Worm (Caenorhabditis elegans) whole organism, young adult: ENCODE measurements around the gene C03A7.2.

Source experiments
- F33H1.4 ChIP-seq: fragments of 200-800 bp; sonication (Bioruptor generic); IDR thresholded peaks from 2 replicates; pipeline ENCODE4 v1.3.6; 2022; ENCODE audit warnings: missing genetic modification reagents, missing genetic modification characterization, missing compliant biosample characterization
- F37B4.10 ChIP-seq: fragments of 200-800 bp; sonication (Bioruptor generic); IDR thresholded peaks from 2 replicates; pipeline ENCODE4 v1.3.6; 2022; ENCODE audit warnings: missing genetic modification characterization, missing compliant biosample characterization
- F57A8.1 ChIP-seq: fragments of 200-800 bp; sonication (Bioruptor generic); optimal IDR thresholded peaks from 2 replicates; lab custom pipeline; 2018; ENCODE audit warnings: mild to moderate bottlenecking, missing genetic modification characterization, moderate library complexity, missing compliant biosample characterization
- F57C9.4 ChIP-seq: sonication (generic microtip); optimal IDR thresholded peaks from 2 replicates; lab custom pipeline; 2017; ENCODE audit warnings: mild to moderate bottlenecking, missing genetic modification characterization, missing compliant biosample characterization
- K11D2.4 ChIP-seq: fragments of 200-800 bp; sonication (Bioruptor generic); IDR thresholded peaks from 2 replicates; pipeline ENCODE4 v1.3.6; 2022; ENCODE audit warnings: missing genetic modification reagents, missing genetic modification characterization, missing compliant biosample characterization
- Y79H2A.3 ChIP-seq: fragments of 200-800 bp; sonication (Bioruptor generic); conservative IDR thresholded peaks from 2 replicates; pipeline ENCODE4 v1.3.6; 2022; ENCODE audit warnings: missing genetic modification reagents, missing genetic modification characterization, missing compliant biosample characterization
- athp-1 ChIP-seq: sonication (generic microtip); optimal IDR thresholded peaks from 2 replicates; lab custom pipeline; 2017; ENCODE audit warnings: mild to moderate bottlenecking, missing genetic modification characterization, missing compliant biosample characterization
- cebp-1 ChIP-seq, 2 experiments: fragments of 200-800 bp in 1 of 2; sonication (Bioruptor generic) in 1 of 2; sonication (generic microtip) in 1 of 2; IDR thresholded peaks in 1 of 2; optimal IDR thresholded peaks in 1 of 2; 2 replicates each; pipeline versions ENCODE4 v1.3.6 to Lab custom; 2017 to 2022; ENCODE audit warnings: missing compliant biosample characterization in 2 of 2, missing genetic modification characterization in 2 of 2, mild to moderate bottlenecking in 1 of 2, missing genetic modification reagents in 1 of 2, moderate library complexity in 1 of 2
- ceh-58 ChIP-seq: fragments of 200-800 bp; sonication (Bioruptor generic); IDR thresholded peaks from 2 replicates; pipeline ENCODE4 v1.3.6; 2022; ENCODE audit warnings: missing genetic modification characterization, missing compliant biosample characterization
- dpl-1 ChIP-seq: fragments of 150-350 bp; optimal IDR thresholded peaks from 2 replicates; lab custom pipeline; 2014; ENCODE audit warnings: missing biosample characterization, missing genetic modification reagents, missing genetic modification characterization
- efl-1 ChIP-seq: fragments of 150-350 bp; optimal IDR thresholded peaks from 2 replicates; lab custom pipeline; 2014; ENCODE audit warnings: missing biosample characterization, missing genetic modification reagents, missing genetic modification characterization
- egl-44 ChIP-seq: fragments of 200-800 bp; sonication (Bioruptor generic); IDR thresholded peaks from 2 replicates; pipeline ENCODE4 v1.3.6; 2022; ENCODE audit warnings: missing genetic modification reagents, missing genetic modification characterization, missing compliant biosample characterization
- egrh-3 ChIP-seq: fragments of 200-800 bp; sonication (Bioruptor generic); IDR thresholded peaks from 2 replicates; pipeline ENCODE4 v1.3.6; 2022; ENCODE audit warnings: missing genetic modification reagents, missing genetic modification characterization, missing compliant biosample characterization
- hlh-12 ChIP-seq: sonication (generic microtip); optimal IDR thresholded peaks from 2 replicates; lab custom pipeline; 2016; ENCODE audit warnings: missing genetic modification characterization, missing compliant biosample characterization
- hmg-1.2 ChIP-seq: fragments of 200-800 bp; sonication (Bioruptor generic); IDR thresholded peaks from 2 replicates; pipeline ENCODE4 v1.3.6; 2022; ENCODE audit warnings: missing genetic modification reagents, missing genetic modification characterization, missing compliant biosample characterization
- lag-1 ChIP-seq: fragments of 200-800 bp; sonication (Bioruptor generic); IDR thresholded peaks from 2 replicates; pipeline ENCODE4 v1.3.6; 2022; ENCODE audit warnings: missing genetic modification reagents, missing genetic modification characterization, missing compliant biosample characterization
- lin-26 ChIP-seq: fragments of 200-800 bp; sonication (Bioruptor generic); IDR thresholded peaks from 2 replicates; pipeline ENCODE4 v1.3.6; 2022; ENCODE audit warnings: missing genetic modification reagents, missing genetic modification characterization, missing compliant biosample characterization
- lin-35 ChIP-seq, 3 experiments: fragments of 150-350 bp in 2 of 3; sonication (generic microtip) in 1 of 3; optimal IDR thresholded peaks; 2 replicates each; lab custom pipeline; 2014 to 2018; ENCODE audit warnings: missing biosample characterization in 3 of 3, missing genetic modification characterization in 3 of 3, missing genetic modification reagents in 3 of 3
- lin-40 ChIP-seq: sonication (generic microtip); optimal IDR thresholded peaks from 2 replicates; lab custom pipeline; 2016; ENCODE audit warnings: missing genetic modification characterization, mild to moderate bottlenecking, missing compliant biosample characterization, missing genotype, missing genetic modification reagents
- lin-54 ChIP-seq: fragments of 200-800 bp; sonication (Bioruptor generic); optimal IDR thresholded peaks from 2 replicates; lab custom pipeline; 2018; ENCODE audit warnings: mild to moderate bottlenecking, missing genetic modification characterization, missing compliant biosample characterization
- lsy-27 ChIP-seq: sonication (generic microtip); optimal IDR thresholded peaks from 2 replicates; lab custom pipeline; 2017; ENCODE audit warnings: missing genetic modification characterization, mild to moderate bottlenecking, missing compliant biosample characterization, antibody characterized with exemption, missing genotype, borderline replicate concordance; ENCODE audit not compliant: insufficient read depth
- mcd-1 ChIP-seq: fragments of 200-800 bp; sonication (Bioruptor generic); IDR thresholded peaks from 2 replicates; pipeline ENCODE4 v1.3.6; 2022; ENCODE audit warnings: missing genetic modification reagents, missing genetic modification characterization, missing compliant biosample characterization
- mxl-1 ChIP-seq: sonication (generic microtip); optimal IDR thresholded peaks from 2 replicates; lab custom pipeline; 2016; ENCODE audit warnings: missing genetic modification characterization, missing compliant biosample characterization
- nfya-2 ChIP-seq: fragments of 200-800 bp; sonication (Bioruptor generic); IDR thresholded peaks from 2 replicates; pipeline ENCODE4 v1.3.6; 2022; ENCODE audit warnings: missing genetic modification reagents, missing genetic modification characterization, missing compliant biosample characterization
- nfyb-1 ChIP-seq: fragments of 200-800 bp; sonication (Bioruptor generic); IDR thresholded peaks from 2 replicates; pipeline ENCODE4 v1.3.6; 2022; ENCODE audit warnings: missing genetic modification reagents, missing genetic modification characterization, missing compliant biosample characterization
- nhr-80 ChIP-seq: sonication (generic microtip); optimal IDR thresholded peaks from 2 replicates; lab custom pipeline; 2016; ENCODE audit warnings: missing genetic modification characterization, missing compliant biosample characterization
- nhr-90 ChIP-seq: sonication (generic microtip); optimal IDR thresholded peaks from 2 replicates; lab custom pipeline; 2016; ENCODE audit warnings: missing genotype, mild to moderate bottlenecking, missing genetic modification characterization, missing compliant biosample characterization
- rec-8 ChIP-seq, 2 experiments: sonication (generic microtip); optimal IDR thresholded peaks; 2 replicates each; lab custom pipeline; 2016; ENCODE audit warnings: mild to moderate bottlenecking in 2 of 2, missing genetic modification characterization in 2 of 2, missing genetic modification reagents in 2 of 2, missing genotype in 2 of 2, missing biosample characterization in 1 of 2, missing compliant biosample characterization in 1 of 2, moderate library complexity in 1 of 2
- sdz-38 ChIP-seq: sonication (generic microtip); optimal IDR thresholded peaks from 2 replicates; lab custom pipeline; 2016; ENCODE audit warnings: missing genotype, missing genetic modification characterization, missing compliant biosample characterization
- sea-2 ChIP-seq: fragments of 200-800 bp; sonication (Bioruptor generic); IDR thresholded peaks from 2 replicates; pipeline ENCODE4 v1.3.6; 2022; ENCODE audit warnings: missing genetic modification characterization, missing compliant biosample characterization
- snpc-3.4 ChIP-seq: sonication (generic microtip); optimal IDR thresholded peaks from 2 replicates; lab custom pipeline; 2017; ENCODE audit warnings: missing genetic modification characterization, mild to moderate bottlenecking, missing compliant biosample characterization, antibody characterized with exemption, moderate library complexity, missing genotype, missing genetic modification reagents
- tbx-9 ChIP-seq: sonication (generic microtip); optimal IDR thresholded peaks from 2 replicates; lab custom pipeline; 2016; ENCODE audit warnings: borderline replicate concordance, missing genetic modification characterization, inconsistent platforms, missing compliant biosample characterization
- unc-130 ChIP-seq: sonication (generic microtip); optimal IDR thresholded peaks from 2 replicates; lab custom pipeline; 2016; ENCODE audit warnings: missing genetic modification reagents, missing genetic modification characterization, missing compliant biosample characterization
- ztf-22 ChIP-seq: fragments of 200-800 bp; sonication (Bioruptor generic); optimal IDR thresholded peaks from 2 replicates; lab custom pipeline; 2018; ENCODE audit warnings: mild to moderate bottlenecking, missing genetic modification characterization, moderate library complexity, missing compliant biosample characterization
- ztf-3 ChIP-seq: fragments of 200-800 bp; sonication (Bioruptor generic); optimal IDR thresholded peaks from 2 replicates; lab custom pipeline; 2018; ENCODE audit warnings: mild to moderate bottlenecking, missing genetic modification characterization, missing compliant biosample characterization

C03A7.2 gene

DNA sequence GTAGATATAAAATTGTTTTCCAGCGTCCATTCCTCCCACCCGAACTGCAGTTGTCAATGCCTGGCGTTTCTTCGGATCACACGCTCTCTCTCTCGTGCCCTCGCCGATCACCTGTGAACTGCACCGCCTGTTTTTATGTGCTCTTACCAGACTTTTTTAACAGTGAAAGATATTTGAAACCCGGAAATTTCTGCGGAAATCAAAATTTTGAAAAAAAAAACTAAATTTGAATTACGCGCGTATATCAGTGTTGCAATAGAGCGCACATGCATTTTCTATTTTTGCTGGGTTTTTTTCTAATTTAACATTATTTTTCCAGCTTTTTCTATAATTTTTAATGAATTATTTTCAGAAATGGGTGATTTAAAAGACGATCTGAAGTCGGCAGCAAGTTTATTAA lies 22.4 kb downstream of the C03A7.2 start, which contains the start of gene ttc-37:
ttc-37 (plus strand) TSS at position 349 of the 400 bp plus-strand sequence.
- TF ChIP-seq efl-1 (GFP tag; lab: Kevin White, UChicago) (peak; percentile 71), F37B4.10 (no peak), nhr-90 (tag; lab: Kevin White, UChicago) (no peak), lin-40 (tag; lab: Kevin White, UChicago) (peak; percentile 13), cebp-1 (GFP tag; IDR thresholded peaks at IDR 0.05; lab: Robert Waterston, UW) (no peak), cebp-1 (tag; optimal IDR thresholded peaks at IDR 0.05; lab: Kevin White, UChicago) (peak; percentile 16), dpl-1 (GFP tag; lab: Kevin White, UChicago) (peak; percentile 66), F57A8.1 (GFP tag; lab: Kevin White, UChicago) (no peak), K11D2.4 (GFP tag; lab: Robert Waterston, UW) (peak; percentile 61; the same call in 1 of the 2 replicates), lin-35 (GFP tag; optimal IDR thresholded peaks at IDR 0.05; lab: Kevin White, UChicago) (peak; percentile 30 to 92 (median 44)), mcd-1 (GFP tag; lab: Robert Waterston, UW) (peak; percentile 94), unc-130 (GFP tag; lab: Kevin White, UChicago) (no peak), lin-54 (GFP tag; lab: Kevin White, UChicago) (peak; percentile 95)

DNA sequence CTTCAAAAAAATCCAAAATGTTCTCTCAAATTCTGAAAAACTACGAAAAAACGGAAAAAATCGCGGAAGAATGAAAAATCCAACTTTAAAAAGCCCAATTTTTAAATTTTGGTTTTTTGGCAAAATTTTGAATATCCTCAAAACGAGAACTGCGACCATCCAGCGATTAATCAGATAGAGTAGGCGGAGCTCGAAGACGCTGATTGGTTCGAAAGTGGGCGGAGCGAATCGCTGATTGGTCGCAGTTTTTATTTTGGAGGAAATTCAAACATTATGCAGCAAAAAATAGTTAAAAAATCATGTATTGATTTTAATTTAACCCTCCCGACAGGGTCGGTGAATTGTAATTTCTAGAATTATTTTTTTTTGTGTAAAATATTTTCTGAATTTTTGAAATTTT lies 32.0 kb downstream of the C03A7.2 start:
- TF ChIP-seq nfyb-1 (GFP tag; lab: Robert Waterston, UW) (peak; percentile 93), mxl-1 (tag; lab: Kevin White, UChicago) (no peak), Y79H2A.3 (no peak), nfya-2 (0 out of 2 replicates have a peak, but pooled peaks have one; percentile 72)

DNA sequence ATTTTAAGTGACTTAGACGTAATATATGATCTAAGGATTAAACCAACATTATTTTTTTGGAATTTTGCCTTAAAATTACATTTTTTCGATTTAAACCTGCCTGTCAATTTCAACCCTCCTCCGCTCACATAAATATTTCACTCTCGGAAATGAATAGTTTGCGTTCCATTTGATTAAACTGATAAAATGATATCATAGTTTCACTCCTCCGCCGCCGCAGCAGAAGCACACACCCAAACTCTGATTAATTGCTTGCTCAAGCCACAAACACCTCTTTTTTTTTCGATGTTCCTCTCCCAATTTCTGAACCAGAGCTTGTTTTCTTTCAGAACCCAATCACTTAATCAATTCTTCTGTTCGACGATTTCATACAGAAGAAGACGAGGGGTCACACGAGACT lies 41.3 kb downstream of the C03A7.2 start, which contains the start of gene Y49G5B.1:
Y49G5B.1 (plus strand) TSS at position 324 of the 400 bp plus-strand sequence.
- TF ChIP-seq F33H1.4 (GFP tag; lab: Robert Waterston, UW) (no peak), nhr-80 (tag; lab: Kevin White, UChicago) (peak; percentile 59)
- TF ChIP-seq, all 124 proteins: peak for 1

DNA sequence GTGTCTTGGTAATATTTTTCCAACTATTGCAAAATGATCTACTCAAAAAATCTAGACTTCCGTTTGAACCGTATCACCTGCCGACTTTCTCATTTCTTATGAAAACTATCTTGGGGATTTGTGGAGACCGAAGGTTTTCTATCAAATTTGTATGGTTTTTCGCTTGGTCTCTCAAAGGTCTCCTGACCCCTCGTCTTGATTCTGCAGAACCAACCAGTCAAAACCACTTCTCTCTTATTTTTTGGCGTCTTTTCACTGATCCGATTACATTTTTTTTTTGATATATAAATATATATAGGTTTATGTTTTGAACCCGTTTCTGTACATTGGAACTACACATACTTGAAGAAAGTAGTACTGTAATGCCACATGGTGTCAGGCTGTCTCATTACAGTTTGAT lies 43.9 kb downstream of the C03A7.2 start:
- TF ChIP-seq K11D2.4 (GFP tag; lab: Robert Waterston, UW) = no peak
- no peak for TF ChIP-seq egrh-3 (GFP tag; lab: Robert Waterston, UW)
- no peak for TF ChIP-seq lag-1
- TF ChIP-seq lin-26 (GFP tag; lab: Robert Waterston, UW) = no peak
- no peak for TF ChIP-seq sea-2 (GFP tag; lab: Robert Waterston, UW)
- no peak for TF ChIP-seq lsy-27
- TF ChIP-seq F57C9.4 (tag; lab: Kevin White, UChicago) = no peak
- TF ChIP-seq rec-8 (tag; optimal IDR thresholded peaks at IDR 0.05; lab: Kevin White, UChicago) = no peak
- no peak for TF ChIP-seq ztf-3
- TF ChIP-seq snpc-3.4 = no peak
- no peak for TF ChIP-seq ceh-58 (GFP tag; lab: Robert Waterston, UW)
- no peak for TF ChIP-seq hmg-1.2 (GFP tag; lab: Robert Waterston, UW)
- TF ChIP-seq lin-40 (tag; lab: Kevin White, UChicago) = no peak
- TF ChIP-seq ztf-22 = no peak
- no peak for TF ChIP-seq sdz-38 (tag; lab: Kevin White, UChicago)
- no peak for TF ChIP-seq egl-44 (GFP tag; lab: Robert Waterston, UW)
- no peak for TF ChIP-seq tbx-9 (tag; lab: Kevin White, UChicago)
- no peak for TF ChIP-seq athp-1 (tag; lab: Kevin White, UChicago)
- no peak for TF ChIP-seq hlh-12 (tag; lab: Kevin White, UChicago)
